Worm (Caenorhabditis elegans): ENCODE data around the gene F29B9.11.

- TF ChIP-seq nhr-237 (tag; optimal IDR thresholded peaks at IDR 0.05) (no peak), skn-1 (tag; optimal IDR thresholded peaks at IDR 0.05) (no peak), ceh-32 (tag; optimal IDR thresholded peaks at IDR 0.05; ENCODE audit: poor library complexity) (no peak), Y5F2A.4 (GFP tag; optimal IDR thresholded peaks at IDR 0.05) (no peak), fos-1 (tag; optimal IDR thresholded peaks at IDR 0.05) (no peak), unc-62 (GFP tag; optimal IDR thresholded peaks at IDR 0.05 in 1 of 2) (no peak), unc-62 (tag; optimal IDR thresholded peaks at IDR 0.05) (no peak), nhr-25 (tag; optimal IDR thresholded peaks at IDR 0.05; ENCODE audit: borderline replicate concordance, insufficient read depth) (no peak), aha-1 (tag) (peak; percentile 96), dpl-1 (GFP tag; optimal IDR thresholded peaks at IDR 0.05) (peak; percentile 75), nhr-76 (tag; optimal IDR thresholded peaks at IDR 0.05) (no peak), fkh-10 (GFP tag; optimal IDR thresholded peaks at IDR 0.05) (peak; percentile 20), tag-97 (GFP tag; IDR thresholded peaks at IDR 0.05) (no peak)
Measured at ce11 chrIV:4650624-4651094, 9.3 kb downstream of the F29B9.11 start, which contains the start of gene ubc-9.

Measured in whole organism, L4 larva.